Fruit fly (Drosophila melanogaster) whole organism: Measurements from ENCODE around the gene Klp61F.

ENCODE experiments used
- CG8478 ChIP-seq: fragments of >200 bp; optimal IDR thresholded peaks from 2 replicates; lab custom pipeline; 2018; ENCODE audit warnings: inconsistent platforms
- Dll ChIP-seq: fragments of >200 bp; optimal IDR thresholded peaks from 2 replicates; lab custom pipeline; 2017
- EcR ChIP-seq, 2 experiments: fragments of >200 bp; optimal IDR thresholded peaks; 2 replicates each; lab custom pipeline; 2017; ENCODE audit warnings: missing biosample characterization in 2 of 2, missing genetic modification characterization in 2 of 2, missing genetic modification reagents in 2 of 2
- pan ChIP-seq: fragments of >200 bp; optimal IDR thresholded peaks from 2 replicates; lab custom pipeline; 2017
- psq ChIP-seq: fragments of >200 bp; optimal IDR thresholded peaks from 2 replicates; lab custom pipeline; 2017
- usp ChIP-seq: fragments of >200 bp; optimal IDR thresholded peaks from 2 replicates; lab custom pipeline; 2017; ENCODE audit warnings: missing biosample characterization, missing genetic modification characterization, mixed read lengths

Gene Klp61F

dm6 chr3L:1212571-1212970 is 33.1 kb downstream of the Klp61F start, which contains the start of gene LysE:
LysE (plus strand) TSS chr3L:1212827.
- TF ChIP-seq Dll (lab: Kevin White, UChicago) = no peak
- no peak for TF ChIP-seq usp
- no peak for TF ChIP-seq CG8478 (lab: Kevin White, UChicago)
- TF ChIP-seq psq = no peak
- TF ChIP-seq pan (lab: Kevin White, UChicago) = no peak
- TF ChIP-seq EcR (GFP tag; optimal IDR thresholded peaks at IDR 0.05; lab: Kevin White, UChicago) = no peak

DNA sequence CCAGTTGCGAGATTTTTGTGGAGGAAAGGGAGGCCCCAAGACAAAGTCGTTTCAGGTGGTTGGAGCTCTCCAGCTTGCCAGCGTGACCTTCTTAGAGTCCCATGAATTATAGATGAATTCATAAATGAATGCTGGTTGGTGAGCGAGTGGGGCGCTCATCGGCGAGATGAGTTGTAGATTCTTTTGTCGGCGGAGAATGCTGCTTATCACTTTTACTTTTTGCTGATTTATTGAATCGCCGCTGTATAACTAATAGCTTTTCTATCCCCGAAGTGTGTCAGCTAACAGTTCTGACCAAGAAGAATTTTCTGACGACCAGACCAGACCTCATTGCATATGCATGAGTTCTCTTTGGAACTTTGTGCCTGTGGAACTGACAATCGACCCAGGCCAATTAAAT is 33.6 kb downstream of the Klp61F start:
- TF ChIP-seq usp (no peak), EcR (GFP tag; optimal IDR thresholded peaks at IDR 0.05; lab: Kevin White, UChicago) (no peak), pan (lab: Kevin White, UChicago) (no peak), CG8478 (lab: Kevin White, UChicago) (no peak), psq (no peak), Dll (lab: Kevin White, UChicago) (no peak)

DNA sequence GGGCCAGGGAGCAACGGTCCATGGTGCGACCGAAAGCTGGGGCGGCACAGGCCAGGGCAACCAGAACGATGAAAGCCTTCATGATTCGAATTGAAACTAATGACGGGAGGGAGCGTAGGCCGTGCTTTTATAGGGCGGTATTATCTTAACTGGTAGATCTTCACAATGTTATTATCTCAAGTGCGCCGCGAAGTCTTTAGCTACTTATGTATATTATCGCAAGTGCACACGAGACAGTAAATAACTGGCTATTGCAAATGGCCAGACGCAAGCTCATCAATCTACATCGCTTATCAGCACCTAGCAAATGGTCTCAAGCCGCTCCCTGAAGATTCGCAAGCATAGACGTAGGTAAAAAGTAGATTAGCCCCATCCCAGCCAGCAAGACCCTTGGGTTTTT is 34.6 kb downstream of the Klp61F start, which contains the start of gene LysD:
LysD (minus strand) TSS at position 101 of the 400 bp plus-strand sequence.
- TF ChIP-seq psq (no peak), pan (lab: Kevin White, UChicago) (no peak), Dll (lab: Kevin White, UChicago) (no peak), EcR (GFP tag; optimal IDR thresholded peaks at IDR 0.05; lab: Kevin White, UChicago) (no peak), usp (no peak), CG8478 (lab: Kevin White, UChicago) (no peak)

- TF ChIP-seq Dll (lab: Kevin White, UChicago) = no peak
- no peak for TF ChIP-seq psq
- no peak for TF ChIP-seq EcR (GFP tag; optimal IDR thresholded peaks at IDR 0.05; lab: Kevin White, UChicago)
- TF ChIP-seq usp = no peak
- no peak for TF ChIP-seq pan (lab: Kevin White, UChicago)
- TF ChIP-seq CG8478 (lab: Kevin White, UChicago) = no peak
Measured at dm6 chr3L:1208206-1208605, 37.5 kb downstream of the Klp61F start.

dm6 chr3L:1206682-1207421 is 38.9 kb downstream of the Klp61F start, which contains the start of gene LysB:
LysB (plus strand) TSS chr3L:1207371.
- TF ChIP-seq Dll (lab: Kevin White, UChicago) = no peak
- TF ChIP-seq CG8478 (lab: Kevin White, UChicago) = no peak
- no peak for TF ChIP-seq EcR (GFP tag; optimal IDR thresholded peaks at IDR 0.05; lab: Kevin White, UChicago)
- TF ChIP-seq pan (lab: Kevin White, UChicago) = no peak
- TF ChIP-seq usp = no peak
- TF ChIP-seq psq = no peak

dm6 chr3L:1204674-1205547 is 40.8 kb downstream of the Klp61F start, which contains the start of gene CG9119:
CG9119 (minus strand) TSS chr3L:1204795.
- no peak for TF ChIP-seq pan (lab: Kevin White, UChicago)
- no peak for TF ChIP-seq CG8478 (lab: Kevin White, UChicago)
- TF ChIP-seq usp = no peak
- no peak for TF ChIP-seq Dll (lab: Kevin White, UChicago)
- TF ChIP-seq EcR (GFP tag; optimal IDR thresholded peaks at IDR 0.05; lab: Kevin White, UChicago) = no peak
- TF ChIP-seq psq = no peak

DNA sequence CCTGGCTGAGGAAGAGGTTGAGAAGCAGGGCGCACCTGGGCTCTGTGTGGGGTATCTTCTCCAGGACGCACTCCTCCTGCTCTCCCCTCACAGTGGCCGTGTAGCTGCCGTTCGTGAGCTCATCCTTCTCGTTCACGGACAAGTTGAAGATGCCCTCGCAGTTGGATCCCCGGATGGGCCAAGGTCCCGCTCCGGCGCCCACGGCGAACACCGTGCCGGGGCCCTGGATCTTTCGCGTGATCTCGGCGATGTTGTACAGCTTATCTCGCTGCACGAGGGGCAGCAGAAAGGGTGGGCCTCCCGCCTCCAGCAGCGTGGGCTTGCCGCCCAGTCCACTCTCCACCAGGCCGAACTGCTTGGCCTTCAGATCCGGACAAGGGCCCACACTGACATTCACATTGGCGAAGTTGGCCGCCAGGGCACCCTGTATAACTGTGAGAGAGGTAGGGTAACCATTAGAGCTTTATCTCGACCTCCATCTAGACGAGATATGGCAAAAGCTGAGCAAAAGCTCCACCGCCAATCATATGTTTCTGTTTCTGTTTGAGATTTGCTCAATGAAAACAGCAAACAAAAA is 41.8 kb downstream of the Klp61F start:
- TF ChIP-seq Dll (lab: Kevin White, UChicago) (no peak), pan (lab: Kevin White, UChicago) (no peak), CG8478 (lab: Kevin White, UChicago) (no peak), EcR (GFP tag; optimal IDR thresholded peaks at IDR 0.05; lab: Kevin White, UChicago) (no peak), psq (no peak), usp (no peak)

dm6 chr3L:1202588-1203195 is 43.0 kb downstream of the Klp61F start, which contains the start of gene meep:
meep (minus strand) TSS chr3L:1203036.
- TF ChIP-seq CG8478 (lab: Kevin White, UChicago) (no peak), EcR (GFP tag; optimal IDR thresholded peaks at IDR 0.05; lab: Kevin White, UChicago) (no peak), pan (lab: Kevin White, UChicago) (no peak), psq (no peak), usp (no peak), Dll (lab: Kevin White, UChicago) (no peak)

DNA sequence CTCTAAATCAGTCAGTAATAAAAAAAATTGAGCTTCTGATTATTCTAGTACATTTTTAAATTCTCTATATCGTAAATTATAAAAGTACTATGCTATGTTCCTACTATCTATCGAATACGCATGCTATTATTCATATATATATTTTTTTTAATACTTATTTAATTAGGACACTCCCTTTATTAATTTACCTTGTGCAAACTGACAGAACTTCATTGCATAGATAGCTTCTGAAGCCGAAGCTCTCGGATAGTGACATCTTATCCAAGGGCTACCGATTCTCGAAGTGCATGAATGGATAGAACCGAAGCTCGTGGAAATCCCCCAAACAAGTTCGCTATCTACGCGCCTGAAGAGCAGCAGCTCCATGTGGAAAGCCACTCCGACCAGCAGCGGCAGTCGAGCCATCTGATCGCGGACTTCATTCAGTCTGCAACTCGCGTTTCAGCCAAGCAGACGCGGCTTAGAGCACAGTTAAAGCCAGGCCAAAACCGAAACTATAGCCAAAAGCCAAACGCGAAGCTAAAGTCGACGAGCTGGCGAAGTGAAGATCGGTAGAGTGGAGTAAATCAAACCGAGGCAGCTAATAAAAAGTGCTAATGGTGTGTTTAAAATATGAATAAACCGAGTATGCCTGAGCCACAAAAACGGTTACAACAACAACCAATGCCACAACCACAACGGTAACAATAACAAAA is 45.2 kb downstream of the Klp61F start, which contains the start of gene mwh:
mwh (plus strand) TSS at position 430 of the 695 bp plus-strand sequence.
- TF ChIP-seq Dll (lab: Kevin White, UChicago) = no peak

dm6 chr3L:1195868-1196552 is 49.7 kb downstream of the Klp61F start, which contains the start of gene Aplip1:
Aplip1 (plus strand) TSS chr3L:1196317.
- TF ChIP-seq usp (no peak), pan (lab: Kevin White, UChicago) (no peak), psq (no peak), CG8478 (lab: Kevin White, UChicago) (no peak), EcR (GFP tag; optimal IDR thresholded peaks at IDR 0.05; lab: Kevin White, UChicago) (no peak), Dll (lab: Kevin White, UChicago) (no peak)
